Worm (Caenorhabditis elegans): ENCODE measurements around the gene D2024.5.

ce11 chrIV:7230198-7230597 lies 2.1 kb upstream of the D2024.5 start, which contains the start of gene cap-1:
- TF ChIP-seq ama-1 (optimal IDR thresholded peaks at IDR 0.05) (no peak), flt-1 (GFP tag; IDR thresholded peaks at IDR 0.05) (no peak), B0310.2 (tag; optimal IDR thresholded peaks at IDR 0.05) (no peak), ceh-13 (GFP tag; optimal IDR thresholded peaks at IDR 0.05) (no peak), sea-1 (GFP tag; conservative IDR thresholded peaks at IDR 0.05) (no peak), tra-4 (tag; optimal IDR thresholded peaks at IDR 0.05) (no peak), pes-1 (GFP tag; IDR thresholded peaks at IDR 0.05) (no peak), tbx-11 (GFP tag; IDR thresholded peaks at IDR 0.05) (no peak), scrt-1 (GFP tag; IDR thresholded peaks at IDR 0.05) (no peak), aly-1 (tag; optimal IDR thresholded peaks at IDR 0.05) (no peak), ets-7 (tag; optimal IDR thresholded peaks at IDR 0.05) (no peak)
